Fruit fly (Drosophila melanogaster) S2 (cell line): ENCODE data around the gene CG15482.

ENCODE experiments used
- CG8478 ChIP-seq: fragments of >200 bp; optimal IDR thresholded peaks from 2 replicates; lab custom pipeline; 2018
- CTCF ChIP-seq, 2 experiments: fragments of >200 bp; optimal IDR thresholded peaks; 2 replicates each; lab custom pipeline; 2018

DNA sequence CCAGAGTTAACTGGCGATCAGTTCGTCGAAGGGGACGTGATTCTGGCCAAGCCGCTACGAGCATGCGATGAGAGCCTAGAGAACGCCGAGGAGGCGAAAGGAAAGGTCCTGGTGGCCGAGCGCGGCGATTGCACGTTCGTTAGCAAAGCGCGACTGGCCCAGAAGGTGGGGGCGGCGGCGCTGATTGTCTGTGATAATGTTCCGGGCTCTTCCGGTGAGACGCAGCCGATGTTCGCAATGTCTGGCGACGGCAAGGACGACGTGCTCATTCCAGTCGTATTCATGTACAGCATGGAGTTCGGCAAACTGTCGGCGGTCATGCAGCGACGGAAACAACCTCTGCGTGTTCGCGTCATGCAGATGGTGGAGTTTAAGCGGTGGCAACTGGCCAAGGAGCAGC is 15.8 kb downstream of the CG15482 start:
- TF ChIP-seq CG8478 (lab: Kevin White, UChicago) (no peak), CTCF (optimal IDR thresholded peaks at IDR 0.05; lab: Kevin White, UChicago) (no peak)
